Worm (Caenorhabditis elegans): ENCODE measurements around the gene set-16.

ce11 chrIII:13648540-13648939, 4.8 kb downstream of the set-16 start:
- TF ChIP-seq fkh-10 (GFP tag; optimal IDR thresholded peaks at IDR 0.05) (no peak), ceh-82 (tag; optimal IDR thresholded peaks at IDR 0.05) (no peak), aly-2 (tag; optimal IDR thresholded peaks at IDR 0.05) (no peak), nhr-25 (tag; optimal IDR thresholded peaks at IDR 0.05) (no peak), egl-27 (tag; optimal IDR thresholded peaks at IDR 0.05) (no peak), ceh-16 (tag; optimal IDR thresholded peaks at IDR 0.05) (no peak), nhr-77 (tag; optimal IDR thresholded peaks at IDR 0.05) (no peak), lin-15B (tag; optimal IDR thresholded peaks at IDR 0.05) (no peak), zag-1 (tag; optimal IDR thresholded peaks at IDR 0.05) (no peak), eor-1 (tag; optimal IDR thresholded peaks at IDR 0.05) (no peak)
